Fruit fly (Drosophila melanogaster) whole organism, embryonic: ENCODE data around the gene CG33723.
A peak's percentile ranks its signal among the peaks of the same experiment; 100 is the strongest.

Experiments
- Asciz ChIP-seq: fragments of 200-800 bp; sonication (Bioruptor generic); optimal IDR thresholded peaks from 2 replicates; lab custom pipeline; 2017; ENCODE audit warnings: missing biosample characterization, mild to moderate bottlenecking, missing genetic modification characterization, missing genetic modification reagents
- BEAF-32 ChIP-seq: fragments of 200-800 bp; sonication (Bioruptor generic); optimal IDR thresholded peaks from 3 replicates; lab custom pipeline; 2017; ENCODE audit warnings: missing biosample characterization, missing genetic modification characterization, mild to moderate bottlenecking, moderate library complexity, missing genetic modification reagents
- CG10462 ChIP-seq: fragments of 200-800 bp; sonication (Bioruptor generic); optimal IDR thresholded peaks from 2 replicates; lab custom pipeline; 2016; ENCODE audit warnings: missing biosample characterization, missing genetic modification characterization
- CG11398 ChIP-seq: fragments of 200-800 bp; sonication (Bioruptor generic); optimal IDR thresholded peaks from 2 replicates; lab custom pipeline; 2016; ENCODE audit warnings: missing biosample characterization, missing genetic modification characterization
- CG11696 ChIP-seq: fragments of 200-800 bp; sonication (Bioruptor generic); IDR thresholded peaks from 2 replicates; pipeline ENCODE4 v1.3.6; 2022; ENCODE audit warnings: missing biosample characterization, missing genetic modification characterization
- CG15601 ChIP-seq: fragments of 200-800 bp; sonication (Bioruptor generic); optimal IDR thresholded peaks from 3 replicates; lab custom pipeline; 2019; ENCODE audit warnings: missing biosample characterization, mild to moderate bottlenecking, missing genetic modification characterization, moderate library complexity
- CG16779 ChIP-seq: fragments of 200-800 bp; sonication (Bioruptor generic); IDR thresholded peaks from 2 replicates; pipeline ENCODE4 v1.3.6; 2022; ENCODE audit warnings: missing biosample characterization, missing genetic modification characterization
- CG16815 ChIP-seq: fragments of 200-800 bp; sonication (Bioruptor generic); optimal IDR thresholded peaks from 3 replicates; lab custom pipeline; 2017; ENCODE audit warnings: missing biosample characterization, mild to moderate bottlenecking, missing genetic modification characterization
- CG17802 ChIP-seq: fragments of 200-800 bp; sonication (Bioruptor generic); optimal IDR thresholded peaks from 2 replicates; lab custom pipeline; 2018; ENCODE audit warnings: missing biosample characterization, mild to moderate bottlenecking, missing genetic modification characterization, moderate library complexity
- CG2712 ChIP-seq: fragments of 200-800 bp; optimal IDR thresholded peaks from 3 replicates; lab custom pipeline; 2019; ENCODE audit warnings: missing biosample characterization, mild to moderate bottlenecking, missing genetic modification characterization, moderate library complexity
- CG31365 ChIP-seq: fragments of 200-800 bp; sonication (Bioruptor generic); optimal IDR thresholded peaks from 2 replicates; lab custom pipeline; 2018; ENCODE audit warnings: missing biosample characterization, mild to moderate bottlenecking, missing genetic modification characterization
- CG33213 ChIP-seq: fragments of 200-800 bp; sonication (Bioruptor generic); optimal IDR thresholded peaks from 3 replicates; lab custom pipeline; 2016; ENCODE audit warnings: missing biosample characterization, missing genetic modification characterization
- CG34376 ChIP-seq: fragments of 200-800 bp; sonication (Bioruptor generic); optimal IDR thresholded peaks from 2 replicates; lab custom pipeline; 2018; ENCODE audit warnings: missing biosample characterization, mild to moderate bottlenecking, missing genetic modification characterization
- CG4424 ChIP-seq: fragments of 200-800 bp; sonication (Bioruptor generic); optimal IDR thresholded peaks from 3 replicates; lab custom pipeline; 2016; ENCODE audit warnings: missing biosample characterization, missing genetic modification characterization
- CG6654 ChIP-seq: fragments of 200-800 bp; sonication (Bioruptor generic); optimal IDR thresholded peaks from 2 replicates; lab custom pipeline; 2017; ENCODE audit warnings: missing biosample characterization, mild to moderate bottlenecking, missing genetic modification characterization
- CG7745 ChIP-seq: fragments of 200-800 bp; sonication (Bioruptor generic); optimal IDR thresholded peaks from 2 replicates; lab custom pipeline; 2018; ENCODE audit warnings: missing biosample characterization, mild to moderate bottlenecking, missing genetic modification characterization, moderate library complexity
- CG7928 ChIP-seq: fragments of 200-800 bp; sonication (Bioruptor generic); optimal IDR thresholded peaks from 2 replicates; lab custom pipeline; 2017; ENCODE audit warnings: missing biosample characterization, mild to moderate bottlenecking, missing genetic modification characterization
- CG8765 ChIP-seq: fragments of 200-800 bp; sonication (Bioruptor generic); IDR thresholded peaks from 2 replicates; pipeline ENCODE4 v1.3.6; 2022; ENCODE audit warnings: missing biosample characterization, missing genetic modification characterization
- CG9817 ChIP-seq: fragments of 200-800 bp; sonication (Bioruptor generic); optimal IDR thresholded peaks from 2 replicates; lab custom pipeline; 2018; ENCODE audit warnings: missing biosample characterization, mild to moderate bottlenecking, missing genetic modification characterization, moderate library complexity
- Chrac-16 ChIP-seq: fragments of 200-800 bp; sonication (Bioruptor generic); optimal IDR thresholded peaks from 3 replicates; lab custom pipeline; 2016; ENCODE audit warnings: missing biosample characterization, missing genetic modification characterization
- Doc2 ChIP-seq: fragments of 200-800 bp; sonication (Bioruptor generic); IDR thresholded peaks from 2 replicates; pipeline ENCODE4 v1.3.6; 2022; ENCODE audit warnings: missing biosample characterization, missing genetic modification characterization
- Ets97D ChIP-seq: fragments of 200-800 bp; sonication (Bioruptor generic); optimal IDR thresholded peaks from 3 replicates; lab custom pipeline; 2016; ENCODE audit warnings: missing biosample characterization, missing genetic modification characterization
- Hr51 ChIP-seq, 2 experiments: fragments of 200-800 bp; sonication (Bioruptor generic); optimal IDR thresholded peaks; 2 replicates in 1 of 2; 3 replicates in 1 of 2; lab custom pipeline; 2016 to 2018; ENCODE audit warnings: missing biosample characterization in 2 of 2, missing genetic modification characterization in 2 of 2, mild to moderate bottlenecking in 1 of 2, moderate library complexity in 1 of 2
- MBD-R2 ChIP-seq: fragments of 200-800 bp; sonication (Bioruptor generic); IDR thresholded peaks from 2 replicates; pipeline ENCODE4 v1.3.6; 2022; ENCODE audit warnings: missing biosample characterization, missing genetic modification characterization
- Mes4 ChIP-seq: fragments of 200-800 bp; sonication (Bioruptor generic); optimal IDR thresholded peaks from 2 replicates; lab custom pipeline; 2016; ENCODE audit warnings: missing biosample characterization, missing genetic modification characterization
- Myb ChIP-seq: fragments of 200-800 bp; sonication (Bioruptor generic); optimal IDR thresholded peaks from 2 replicates; lab custom pipeline; 2016; ENCODE audit warnings: missing biosample characterization, missing genetic modification characterization
- NK7.1 ChIP-seq: fragments of 200-800 bp; sonication (Bioruptor generic); optimal IDR thresholded peaks from 3 replicates; lab custom pipeline; 2016; ENCODE audit warnings: missing biosample characterization, missing genetic modification characterization
- NfI ChIP-seq: fragments of 200-800 bp; sonication (Bioruptor generic); optimal IDR thresholded peaks from 3 replicates; lab custom pipeline; 2018; ENCODE audit warnings: missing biosample characterization, mild to moderate bottlenecking, missing genetic modification characterization, moderate library complexity
- Tbp ChIP-seq: fragments of >200 bp; optimal IDR thresholded peaks from 2 replicates; lab custom pipeline; 2018; ENCODE audit warnings: missing biosample characterization, missing genetic modification characterization
- az2 ChIP-seq: fragments of 200-800 bp; sonication (Bioruptor generic); optimal IDR thresholded peaks from 3 replicates; lab custom pipeline; 2016; ENCODE audit warnings: missing biosample characterization, missing genetic modification characterization
- caup ChIP-seq: fragments of 200-800 bp; sonication (Bioruptor generic); optimal IDR thresholded peaks from 3 replicates; lab custom pipeline; 2017; ENCODE audit warnings: missing biosample characterization, mild to moderate bottlenecking, missing genetic modification characterization, moderate library complexity; ENCODE audit not compliant: severe bottlenecking
- corto ChIP-seq: fragments of 200-800 bp; sonication (Bioruptor generic); optimal IDR thresholded peaks from 2 replicates; lab custom pipeline; 2016; ENCODE audit warnings: missing biosample characterization, mild to moderate bottlenecking, missing genetic modification characterization, moderate library complexity
- dm ChIP-seq: fragments of 200-800 bp; sonication (Bioruptor generic); optimal IDR thresholded peaks from 3 replicates; lab custom pipeline; 2016; ENCODE audit warnings: missing biosample characterization, missing genetic modification characterization
- fu2 ChIP-seq: fragments of 200-800 bp; sonication (Bioruptor generic); optimal IDR thresholded peaks from 2 replicates; lab custom pipeline; 2016; ENCODE audit warnings: missing biosample characterization, missing genetic modification characterization
- grn ChIP-seq: fragments of 200-800 bp; sonication (Bioruptor generic); optimal IDR thresholded peaks from 3 replicates; lab custom pipeline; 2017; ENCODE audit warnings: missing biosample characterization, missing genetic modification characterization
- hkb ChIP-seq, 2 experiments: fragments of 200-800 bp in 1 of 2; fragments of >200 bp in 1 of 2; sonication (Bioruptor generic) in 1 of 2; IDR thresholded peaks in 1 of 2; optimal IDR thresholded peaks in 1 of 2; 2 replicates each; pipeline versions ENCODE4 v1.3.6 to Lab custom; 2017 to 2022; ENCODE audit warnings: missing biosample characterization in 1 of 2, missing genetic modification characterization in 1 of 2
- jigr1 ChIP-seq: fragments of 200-800 bp; sonication (Bioruptor generic); IDR thresholded peaks from 3 replicates; pipeline ENCODE4 v1.3.6; 2022; ENCODE audit warnings: missing biosample characterization, missing genetic modification characterization
- lola ChIP-seq, 3 experiments: fragments of >200 bp in 2 of 3; fragments of 200-800 bp in 1 of 3; sonication (Bioruptor generic) in 1 of 3; optimal IDR thresholded peaks; 2 replicates each; lab custom pipeline; 2017 to 2019; ENCODE audit warnings: missing biosample characterization in 3 of 3, missing genetic modification characterization in 3 of 3, mild to moderate bottlenecking in 1 of 3, moderate library complexity in 1 of 3
- otp ChIP-seq: fragments of 200-800 bp; sonication (Bioruptor generic); IDR thresholded peaks from 3 replicates; pipeline ENCODE4, ENCODE4 v1.3.6; 2022; ENCODE audit warnings: missing biosample characterization, missing genetic modification characterization
- p53 ChIP-seq: fragments of 200-800 bp; sonication (Bioruptor generic); optimal IDR thresholded peaks from 2 replicates; lab custom pipeline; 2016; ENCODE audit warnings: missing biosample characterization, missing genetic modification characterization
- pfk ChIP-seq: fragments of 200-800 bp; sonication (Bioruptor generic); optimal IDR thresholded peaks from 2 replicates; lab custom pipeline; 2018; ENCODE audit warnings: missing biosample characterization, mild to moderate bottlenecking, missing genetic modification characterization, moderate library complexity
- pho ChIP-seq: fragments of 200-800 bp; sonication (Bioruptor generic); optimal IDR thresholded peaks from 2 replicates; lab custom pipeline; 2016; ENCODE audit warnings: missing biosample characterization, missing genetic modification characterization
- prd ChIP-seq, 3 experiments: fragments of >200 bp in 2 of 3; fragments of 200-800 bp in 1 of 3; sonication (Bioruptor generic) in 1 of 3; optimal IDR thresholded peaks in 2 of 3; IDR thresholded peaks in 1 of 3; 2 replicates in 2 of 3; 3 replicates in 1 of 3; pipeline versions ENCODE4 v1.3.6 to Lab custom; 2017 to 2022; ENCODE audit warnings: missing biosample characterization in 1 of 3, missing genetic modification characterization in 1 of 3
- pum ChIP-seq: fragments of 200-800 bp; sonication (Bioruptor generic); optimal IDR thresholded peaks from 2 replicates; lab custom pipeline; 2016; ENCODE audit warnings: missing biosample characterization, missing genetic modification characterization
- pzg ChIP-seq: fragments of 200-800 bp; sonication (Bioruptor generic); optimal IDR thresholded peaks from 3 replicates; lab custom pipeline; 2018; ENCODE audit warnings: missing biosample characterization, mild to moderate bottlenecking, missing genetic modification characterization, moderate library complexity
- so ChIP-seq: fragments of 200-800 bp; sonication (Bioruptor generic); IDR thresholded peaks from 3 replicates; pipeline ENCODE4 v1.3.6; 2022; ENCODE audit warnings: missing biosample characterization, missing genetic modification characterization
- tna ChIP-seq: fragments of 200-800 bp; sonication (Bioruptor generic); IDR thresholded peaks from 2 replicates; pipeline ENCODE4 v1.3.6; 2022; ENCODE audit warnings: missing biosample characterization, missing genetic modification characterization; ENCODE audit not compliant: partially characterized antibody
- wdn ChIP-seq: fragments of 200-800 bp; sonication (Bioruptor generic); IDR thresholded peaks from 2 replicates; pipeline ENCODE4 v1.3.6; 2022; ENCODE audit warnings: missing biosample characterization, missing genetic modification characterization

The CG33723 gene

DNA sequence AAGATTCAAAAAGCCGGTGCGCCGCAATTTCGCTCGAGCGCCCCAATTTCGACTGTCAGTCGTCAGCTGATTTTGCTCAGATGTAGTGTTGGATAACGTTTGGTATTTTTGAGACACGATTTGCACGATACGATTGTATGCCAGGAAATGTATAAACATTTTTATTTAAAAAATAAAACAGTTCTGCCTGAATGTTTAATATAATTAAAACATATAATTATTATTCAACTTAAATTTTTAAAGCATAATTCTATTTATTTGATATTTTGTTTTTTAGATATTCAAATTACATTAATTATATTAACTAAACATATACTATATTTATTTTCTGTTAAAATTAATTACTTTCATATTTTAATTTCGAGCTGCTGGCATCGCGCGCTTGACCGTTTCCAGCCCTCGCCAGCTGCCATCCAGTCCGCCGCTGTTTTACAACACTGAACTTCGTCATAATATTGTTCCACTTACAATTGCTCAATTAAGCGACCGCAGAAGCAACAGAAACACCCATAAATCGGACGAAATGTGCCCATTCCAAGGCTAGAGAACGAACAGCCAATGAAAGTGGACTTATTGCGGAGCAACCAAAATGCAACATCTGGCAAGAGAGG lies 9.4 kb downstream of the CG33723 start, which contains the start of the genes FucTB and scat (continued):
- TF ChIP-seq pzg = peak; percentile 22
- no peak for TF ChIP-seq grn (GFP tag; lab: Kevin White, UChicago)
- peak; percentile 67; the same call in 1 of the 2 replicates for TF ChIP-seq CG11696 (GFP tag; lab: Robert Waterston, UW)
- TF ChIP-seq CG31365 (tag; lab: Kevin White, UChicago) = no peak
- peak; percentile 43 for TF ChIP-seq dm (GFP tag; lab: Kevin White, UChicago)
- peak; percentile 78 for TF ChIP-seq caup (GFP tag; lab: Kevin White, UChicago)
- TF ChIP-seq Chrac-16 (GFP tag; lab: Kevin White, UChicago) = peak; percentile 91
- TF ChIP-seq Doc2 (GFP tag; lab: Robert Waterston, UW) = peak; percentile 63
- peak; percentile 90 for TF ChIP-seq CG8765 (GFP tag; lab: Robert Waterston, UW)
- TF ChIP-seq otp (GFP tag; lab: Robert Waterston, UW) = peak; percentile 71; the same call in 1 of the 3 replicates
- TF ChIP-seq corto = peak; percentile 39
- TF ChIP-seq CG16815 (GFP tag; lab: Kevin White, UChicago) = peak; percentile 95
- peak; percentile 89 for TF ChIP-seq CG7928
- peak; percentile 68 for TF ChIP-seq fu2 (GFP tag; lab: Kevin White, UChicago)
- TF ChIP-seq so = peak; percentile 78; the same call in 1 of the 3 replicates
- peak in 1 of 3 experiments; percentile 98 for TF ChIP-seq lola (GFP tag; optimal IDR thresholded peaks at IDR 0.05; lab: Kevin White, UChicago)
- TF ChIP-seq CG17802 (tag; lab: Kevin White, UChicago) = peak; percentile 70
- peak; percentile 94 for TF ChIP-seq CG9817 (tag; lab: Kevin White, UChicago)
- peak; percentile 72 for TF ChIP-seq Asciz
- no peak for TF ChIP-seq CG7745
- no peak for TF ChIP-seq prd (optimal IDR thresholded peaks at IDR 0.05; lab: Kevin White, UChicago)
- peak; percentile 95 for TF ChIP-seq prd (GFP tag; IDR thresholded peaks at IDR 0.05; lab: Robert Waterston, UW)
- TF ChIP-seq NfI = peak; percentile 92
- TF ChIP-seq CG4424 (GFP tag; lab: Kevin White, UChicago) = peak; percentile 91
- TF ChIP-seq CG6654 = peak; percentile 71
- TF ChIP-seq p53 (GFP tag; lab: Kevin White, UChicago) = no peak
- TF ChIP-seq CG34376 (GFP tag; lab: Kevin White, UChicago) = peak; percentile 39
- TF ChIP-seq CG10462 (GFP tag; lab: Kevin White, UChicago) = peak; percentile 76
- no peak for TF ChIP-seq hkb (optimal IDR thresholded peaks at IDR 0.05; lab: Kevin White, UChicago)
- TF ChIP-seq hkb (GFP tag; IDR thresholded peaks at IDR 0.05; lab: Robert Waterston, UW) = peak; percentile 77
- TF ChIP-seq pho (GFP tag; lab: Kevin White, UChicago) = peak; percentile 72
- peak; percentile 79 for TF ChIP-seq MBD-R2 (GFP tag; lab: Robert Waterston, UW)
- TF ChIP-seq NK7.1 (GFP tag; lab: Kevin White, UChicago) = no peak
- peak; percentile 91 for TF ChIP-seq az2
- peak; percentile 35 for TF ChIP-seq CG11398 (GFP tag; lab: Kevin White, UChicago)
- TF ChIP-seq tna = no peak
- no peak for TF ChIP-seq Mes4
- TF ChIP-seq wdn (GFP tag; lab: Robert Waterston, UW) = peak; percentile 78
- peak; percentile 91 for TF ChIP-seq CG15601 (tag; lab: Kevin White, UChicago)
- peak; percentile 52 for TF ChIP-seq Ets97D (GFP tag; lab: Kevin White, UChicago)
- peak; percentile 28 for TF ChIP-seq BEAF-32
- TF ChIP-seq Myb (GFP tag; lab: Kevin White, UChicago) = peak; percentile 70
- TF ChIP-seq CG33213 (GFP tag; lab: Kevin White, UChicago) = peak; percentile 48
- peak; percentile 96 for TF ChIP-seq CG2712 (tag; lab: Kevin White, UChicago)
- TF ChIP-seq Tbp (GFP tag; lab: Kevin White, UChicago) = no peak
- TF ChIP-seq pum (GFP tag; lab: Kevin White, UChicago) = peak; percentile 71
- no peak for TF ChIP-seq CG16779
- peak; percentile 78 to 93 for TF ChIP-seq Hr51 (GFP tag; optimal IDR thresholded peaks at IDR 0.05; lab: Kevin White, UChicago)
- TF ChIP-seq pfk (GFP tag; lab: Kevin White, UChicago) = peak; percentile 11
- peak; percentile 83; the same call in 2 of the 3 replicates for TF ChIP-seq jigr1 (GFP tag; lab: Robert Waterston, UW)
